Worm (Caenorhabditis elegans): ENCODE results near the gene cank-26.

DNA sequence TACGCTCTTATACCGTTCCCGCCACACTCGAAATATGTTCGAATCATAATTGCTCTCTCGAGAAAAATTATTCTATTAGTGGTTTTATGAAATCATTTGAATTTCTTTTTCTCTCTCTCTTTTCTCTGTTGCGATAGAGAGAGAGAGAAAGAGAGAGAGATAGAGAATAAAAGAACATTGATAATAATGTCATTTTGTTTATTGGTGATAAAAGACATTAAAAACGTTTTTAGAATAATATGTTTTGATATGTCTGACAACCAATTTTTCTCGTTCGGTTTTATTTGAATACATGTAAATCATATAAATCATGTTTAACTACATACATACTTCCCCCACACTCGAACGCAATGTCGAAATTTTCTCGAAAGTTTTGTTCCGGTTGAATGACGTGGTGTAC, 21.9 kb downstream of the cank-26 start:
- TF ChIP-seq klf-2 (GFP tag; conservative IDR thresholded peaks at IDR 0.05): no peak
- no peak for TF ChIP-seq cog-1 (tag; optimal IDR thresholded peaks at IDR 0.05)
- TF ChIP-seq flt-1 (GFP tag; IDR thresholded peaks at IDR 0.05): no peak
- TF ChIP-seq tab-1 (GFP tag; IDR thresholded peaks at IDR 0.05): no peak
